Fruit fly (Drosophila melanogaster) whole organism, wandering third instar larva: ENCODE data around the gene Npc2g.

Experiments
- CG32264 ChIP-seq: fragments of 200-800 bp; sonication (Bioruptor generic); optimal IDR thresholded peaks from 2 replicates; lab custom pipeline; 2016; ENCODE audit warnings: missing biosample characterization, missing genetic modification characterization
- CG9705 ChIP-seq: fragments of 200-800 bp; sonication (Bioruptor generic); optimal IDR thresholded peaks from 2 replicates; lab custom pipeline; 2018; ENCODE audit warnings: missing biosample characterization, mild to moderate bottlenecking, missing genetic modification characterization
- Dfd ChIP-seq: fragments of >200 bp; optimal IDR thresholded peaks from 2 replicates; lab custom pipeline; 2017; ENCODE audit warnings: missing biosample characterization, missing genetic modification characterization
- GATAd ChIP-seq: sonication (Bioruptor generic); optimal IDR thresholded peaks from 2 replicates; lab custom pipeline; 2016; ENCODE audit warnings: missing biosample characterization, missing genetic modification characterization
- Hr78 ChIP-seq: fragments of >200 bp; optimal IDR thresholded peaks from 2 replicates; lab custom pipeline; 2017; ENCODE audit warnings: missing biosample characterization, missing genetic modification characterization
- Hr83 ChIP-seq: fragments of 200-300 bp; sonication (Bioruptor generic); optimal IDR thresholded peaks from 2 replicates; lab custom pipeline; 2016; ENCODE audit warnings: missing biosample characterization, mild to moderate bottlenecking, missing genetic modification characterization, moderate library complexity; ENCODE audit not compliant: poor library complexity, severe bottlenecking
- Jra ChIP-seq: sonication (Bioruptor generic); optimal IDR thresholded peaks from 2 replicates; lab custom pipeline; 2016; ENCODE audit warnings: missing biosample characterization, missing genetic modification characterization
- Myc ChIP-seq: fragments of >200 bp; optimal IDR thresholded peaks from 2 replicates; lab custom pipeline; 2017
- N ChIP-seq: fragments of >200 bp; optimal IDR thresholded peaks from 2 replicates; lab custom pipeline; 2018; ENCODE audit warnings: missing biosample characterization, missing external identifiers, missing genetic modification characterization
- Rel ChIP-seq, 2 experiments: fragments of 200-800 bp; sonication (Bioruptor generic) in 1 of 2; optimal IDR thresholded peaks; 2 replicates in 1 of 2; 3 replicates in 1 of 2; lab custom pipeline; 2016 to 2019; ENCODE audit warnings: mild to moderate bottlenecking in 2 of 2, missing biosample characterization in 2 of 2, missing genetic modification characterization in 2 of 2, moderate library complexity in 1 of 2
- br ChIP-seq: fragments of 200-800 bp; sonication (Bioruptor generic); optimal IDR thresholded peaks from 2 replicates; lab custom pipeline; 2016; ENCODE audit warnings: missing biosample characterization, missing genetic modification characterization
- brk ChIP-seq: fragments of 200-800 bp; sonication (Bioruptor generic); optimal IDR thresholded peaks from 2 replicates; lab custom pipeline; 2016; ENCODE audit warnings: missing biosample characterization, mild to moderate bottlenecking, missing genetic modification characterization
- dl ChIP-seq, 2 experiments: fragments of 175-275, 200-275 bp in 1 of 2; fragments of 200-275 bp in 1 of 2; sonication (Bioruptor generic); optimal IDR thresholded peaks; lab custom pipeline; 2018; ENCODE audit warnings: mild to moderate bottlenecking in 2 of 2, missing biosample characterization in 2 of 2, missing genetic modification characterization in 2 of 2, moderate library complexity in 2 of 2; ENCODE audit not compliant: partially characterized antibody in 2 of 2, insufficient read depth in 1 of 2
- dmrt93B ChIP-seq: fragments of 200-800 bp; sonication (Bioruptor generic); optimal IDR thresholded peaks from 2 replicates; lab custom pipeline; 2018; ENCODE audit warnings: missing biosample characterization, mild to moderate bottlenecking, missing genetic modification characterization
- ey ChIP-seq: fragments of 200-800 bp; sonication (Bioruptor generic); optimal IDR thresholded peaks from 2 replicates; lab custom pipeline; 2016; ENCODE audit warnings: missing biosample characterization, missing genetic modification characterization
- foxo ChIP-seq, 2 experiments: fragments of 200-800 bp; sonication (Bioruptor generic); optimal IDR thresholded peaks; 2 replicates in 1 of 2; 3 replicates in 1 of 2; lab custom pipeline; 2016 to 2017; ENCODE audit warnings: missing biosample characterization in 2 of 2, missing genetic modification characterization in 2 of 2
- h ChIP-seq: fragments of 200-800 bp; sonication (Bioruptor generic); optimal IDR thresholded peaks from 3 replicates; lab custom pipeline; 2016; ENCODE audit warnings: missing biosample characterization, mild to moderate bottlenecking, missing genetic modification characterization
- jim ChIP-seq: fragments of 175-275, 200-325 bp; sonication (Bioruptor generic); optimal IDR thresholded peaks from 2 replicates; lab custom pipeline; 2016; ENCODE audit warnings: missing biosample characterization, mild to moderate bottlenecking, missing genetic modification characterization
- psq ChIP-seq: fragments of 200-800 bp; sonication (Bioruptor generic); optimal IDR thresholded peaks from 3 replicates; lab custom pipeline; 2017; ENCODE audit warnings: missing biosample characterization, mild to moderate bottlenecking, missing genetic modification characterization, moderate library complexity
- rgr ChIP-seq: fragments of 200-800 bp; sonication (Bioruptor generic); optimal IDR thresholded peaks from 3 replicates; lab custom pipeline; 2016; ENCODE audit warnings: missing biosample characterization, mild to moderate bottlenecking, missing genetic modification characterization
- sage ChIP-seq: fragments of 200-800 bp; sonication (Bioruptor generic); optimal IDR thresholded peaks from 2 replicates; lab custom pipeline; 2016; ENCODE audit warnings: missing biosample characterization, mild to moderate bottlenecking, missing genetic modification characterization
- sv ChIP-seq: fragments of 200-800 bp; sonication (Bioruptor generic); optimal IDR thresholded peaks from 3 replicates; lab custom pipeline; 2016; ENCODE audit warnings: missing biosample characterization, missing genetic modification characterization
- tai ChIP-seq: sonication (Bioruptor generic); optimal IDR thresholded peaks from 2 replicates; lab custom pipeline; 2016; ENCODE audit warnings: missing biosample characterization, missing genetic modification characterization
- usp ChIP-seq: fragments of >200 bp; optimal IDR thresholded peaks from 2 replicates; lab custom pipeline; 2017; ENCODE audit warnings: missing biosample characterization, missing genetic modification characterization
- woc ChIP-seq: sonication (Bioruptor generic); optimal IDR thresholded peaks from 2 replicates; lab custom pipeline; 2016; ENCODE audit warnings: missing biosample characterization, mild to moderate bottlenecking, missing genetic modification characterization

Gene Npc2g

dm6 chr3R:30747039-30747438, 2.0 kb upstream of the Npc2g start:
- TF ChIP-seq usp = no peak
- TF ChIP-seq dl (GFP tag; optimal IDR thresholded peaks at IDR 0.05; lab: Kevin White, UChicago; ENCODE audit: insufficient read depth in 1 of 2, partially characterized antibody in 2 of 2) = no peak
- TF ChIP-seq ey = peak; percentile 31
- TF ChIP-seq Hr78 (GFP tag; lab: Kevin White, UChicago) = no peak
- TF ChIP-seq h = peak; percentile 50
- TF ChIP-seq rgr (GFP tag; lab: Kevin White, UChicago) = peak; percentile 30

dm6 chr3R:30746190-30746589, 1.1 kb upstream of the Npc2g start, which contains the start of gene Npc2h:
TSS of gene Npc2h (minus strand) at chr3R:30746290.
- TF ChIP-seq brk (GFP tag; lab: Kevin White, UChicago) = no peak
- no peak for TF ChIP-seq Hr83 (GFP tag; lab: Kevin White, UChicago)

dm6 chr3R:30742580-30742979, 2.5 kb downstream of the Npc2g start, which contains the start of gene CG15543:
TSS of gene CG15543 (plus strand) at chr3R:30742880.
- TF ChIP-seq GATAd (GFP tag; lab: Kevin White, UChicago) (no peak), sage (no peak)
- TF ChIP-seq, all 38 proteins: peak for 0

DNA sequence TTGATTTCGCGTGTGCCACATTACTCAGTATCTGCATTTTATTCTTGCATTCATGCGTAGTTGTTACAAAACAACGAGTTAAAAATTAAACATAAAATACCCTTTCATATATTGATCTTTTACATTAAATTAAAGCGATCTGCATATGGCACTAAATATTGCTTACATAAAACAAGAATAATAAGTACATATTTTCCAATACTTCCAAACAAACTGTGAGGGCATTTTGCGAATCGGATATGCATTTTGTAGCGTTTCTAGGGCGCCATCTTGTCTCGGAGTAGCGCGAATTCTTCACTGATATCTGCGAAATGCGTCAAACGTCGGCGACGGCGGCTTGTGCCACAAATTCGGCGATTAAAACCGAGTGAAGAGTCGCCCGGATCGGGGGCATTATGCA, 3.7 kb downstream of the Npc2g start:
- TF ChIP-seq br (GFP tag; lab: Kevin White, UChicago) (no peak), CG9705 (no peak), dl (GFP tag; optimal IDR thresholded peaks at IDR 0.05; lab: Kevin White, UChicago; ENCODE audit: insufficient read depth in 1 of 2, partially characterized antibody in 2 of 2) (no peak)

DNA sequence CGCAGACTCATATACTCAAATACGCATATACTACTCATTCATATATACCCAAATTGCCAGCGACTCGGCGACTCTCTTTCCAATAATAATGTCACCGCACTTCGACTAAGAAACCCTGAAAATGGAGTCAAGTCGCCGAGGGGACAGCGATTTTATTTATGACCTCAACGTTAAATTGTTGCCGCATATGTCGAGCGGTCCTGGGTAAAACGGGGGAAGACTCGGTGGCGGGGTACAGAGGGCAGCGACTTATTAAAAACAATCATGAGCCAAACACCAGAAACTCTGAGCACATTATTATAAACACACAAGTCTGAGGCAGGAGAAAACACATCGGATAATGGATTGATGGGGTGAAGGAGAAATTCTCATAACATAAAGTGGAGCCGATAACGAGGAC, 10.0 kb downstream of the Npc2g start:
- no peak for TF ChIP-seq Myc (lab: Kevin White, UChicago)
- TF ChIP-seq dmrt93B (GFP tag; lab: Kevin White, UChicago) = no peak
- no peak for TF ChIP-seq tai (GFP tag; lab: Kevin White, UChicago)
- no peak for TF ChIP-seq Jra (GFP tag; lab: Kevin White, UChicago)
- no peak for TF ChIP-seq foxo (GFP tag; optimal IDR thresholded peaks at IDR 0.05; lab: Kevin White, UChicago)
- no peak for TF ChIP-seq Rel (GFP tag; optimal IDR thresholded peaks at IDR 0.05; lab: Kevin White, UChicago)
- no peak for TF ChIP-seq Rel (tag; optimal IDR thresholded peaks at IDR 0.05; lab: Kevin White, UChicago)

DNA sequence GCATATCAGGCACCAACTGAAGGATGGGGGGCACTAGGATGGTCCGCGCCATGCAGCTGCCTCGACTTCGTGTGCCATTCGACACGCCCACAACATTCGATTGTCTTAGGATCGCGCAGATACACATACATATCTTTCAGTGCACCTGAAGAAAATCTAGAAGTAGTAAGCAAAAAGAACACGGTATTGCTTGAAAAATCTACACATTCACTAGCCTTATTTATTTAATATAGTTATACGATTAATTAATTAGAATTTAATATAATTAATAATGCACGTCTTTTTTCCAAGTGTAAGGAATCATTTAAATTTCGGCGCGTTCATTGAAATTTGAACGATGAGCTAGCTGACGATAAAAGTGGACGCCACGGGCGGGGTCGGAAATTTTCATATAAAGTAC, 10.5 kb downstream of the Npc2g start:
- no peak for TF ChIP-seq ey
- no peak for TF ChIP-seq woc (GFP tag; lab: Kevin White, UChicago)
- TF ChIP-seq Hr78 (GFP tag; lab: Kevin White, UChicago) = no peak
- TF ChIP-seq CG9705 = no peak
- no peak for TF ChIP-seq sv
- no peak for TF ChIP-seq jim
- TF ChIP-seq psq (GFP tag; lab: Kevin White, UChicago) = no peak

- TF ChIP-seq N (GFP tag; lab: Kevin White, UChicago) = no peak
- peak in 1 of 2 experiments; percentile 34 for TF ChIP-seq foxo (GFP tag; optimal IDR thresholded peaks at IDR 0.05; lab: Kevin White, UChicago)
- TF ChIP-seq h = peak; percentile 21
Measured at dm6 chr3R:30733081-30733480, 12.0 kb downstream of the Npc2g start.

DNA sequence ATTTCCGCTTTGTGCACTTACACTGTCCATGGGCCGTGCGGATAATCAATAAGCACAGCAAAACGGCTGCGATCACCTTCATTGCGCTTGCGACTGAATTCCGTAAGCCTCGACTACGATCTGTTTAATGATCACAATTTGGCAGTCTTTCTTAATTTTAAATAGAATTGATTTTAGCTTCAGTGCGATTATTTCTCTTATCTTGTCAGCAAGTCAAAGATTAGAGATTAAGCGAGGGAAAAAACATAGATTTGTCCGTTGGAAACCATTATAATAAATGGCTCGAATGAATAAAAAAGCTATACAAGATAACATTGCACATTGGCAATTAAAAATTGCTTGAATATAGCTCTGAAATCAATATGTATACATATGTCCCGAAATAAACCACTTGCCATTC, 14.0 kb downstream of the Npc2g start, which contains the start of gene CG11313:
CG11313 (minus strand) TSS at position 101 of the 400 bp plus-strand sequence.
- TF ChIP-seq CG32264 (no peak), usp (no peak), Dfd (GFP tag; lab: Kevin White, UChicago) (no peak), tai (GFP tag; lab: Kevin White, UChicago) (no peak), GATAd (GFP tag; lab: Kevin White, UChicago) (no peak), Rel (GFP tag; optimal IDR thresholded peaks at IDR 0.05; lab: Kevin White, UChicago) (no peak), Rel (tag; optimal IDR thresholded peaks at IDR 0.05; lab: Kevin White, UChicago) (no peak)
